Worm (Caenorhabditis elegans) whole organism, L4 larva: ENCODE results near the gene F52E10.4.
A peak's percentile ranks its signal among the peaks of the same experiment; 100 is the strongest.

Experiments used
- T20F7.1 ChIP-seq: fragments of 200-800 bp; sonication (Bioruptor generic); optimal IDR thresholded peaks from 2 replicates; lab custom pipeline; 2018; ENCODE audit warnings: mild to moderate bottlenecking, missing genetic modification characterization, missing compliant biosample characterization
- egl-27 ChIP-seq: sonication (generic microtip); optimal IDR thresholded peaks from 3 replicates; lab custom pipeline; 2017; ENCODE audit warnings: missing biosample characterization, missing genetic modification reagents, missing genetic modification characterization
- lsy-2 ChIP-seq, 2 experiments: fragments of 150-350 bp in 1 of 2; sonication (generic microtip) in 1 of 2; optimal IDR thresholded peaks; 2 replicates each; lab custom pipeline; 2014 to 2017; ENCODE audit warnings: missing biosample characterization in 2 of 2, missing genetic modification characterization in 2 of 2
- mdl-1 ChIP-seq, 2 experiments: fragments of 150-350 bp in 1 of 2; sonication (generic microtip) in 1 of 2; optimal IDR thresholded peaks; 2 replicates each; lab custom pipeline; 2014 to 2017; ENCODE audit warnings: missing biosample characterization in 2 of 2, missing genetic modification characterization in 2 of 2
- rbr-2 ChIP-seq: sonication (generic microtip); optimal IDR thresholded peaks from 2 replicates; lab custom pipeline; 2016; ENCODE audit warnings: missing genotype, missing genetic modification characterization, missing compliant biosample characterization
- unc-62 ChIP-seq, 3 experiments: fragments of 150-350 bp in 1 of 3; sonication (generic microtip); optimal IDR thresholded peaks in 2 of 3; peaks in 1 of 3; 1 replicate in 1 of 3; 2 replicates in 2 of 3; lab custom pipeline; 2014 to 2017; ENCODE audit warnings: missing biosample characterization in 3 of 3, missing genetic modification characterization in 3 of 3, missing genetic modification reagents in 3 of 3, missing genotype in 1 of 3

DNA sequence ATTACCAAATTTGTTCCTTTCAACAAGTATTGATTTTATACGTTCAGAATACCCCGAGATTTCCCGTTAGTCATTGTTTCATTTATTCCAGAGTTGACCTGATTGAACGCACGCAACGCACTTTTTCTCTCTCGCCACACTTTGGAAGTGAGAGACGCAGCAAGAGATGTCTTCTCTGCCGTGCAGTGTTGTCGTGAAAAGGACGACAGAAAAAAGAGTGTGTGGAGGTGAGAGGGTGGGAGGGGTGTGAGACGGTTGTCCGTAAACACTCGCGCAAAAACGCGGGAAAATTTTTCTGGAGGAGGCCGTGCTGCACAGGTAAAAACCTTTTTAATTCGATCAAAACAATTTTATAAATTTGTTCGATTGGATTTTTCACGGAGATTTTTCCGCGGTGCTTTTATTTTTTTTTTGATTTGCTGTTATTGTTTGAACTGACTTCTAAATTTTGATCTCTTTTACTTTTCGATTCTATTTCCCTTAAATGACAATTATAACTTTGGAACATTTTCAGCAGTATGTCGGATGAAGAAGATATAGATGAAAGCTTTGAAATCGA, 17.5 kb downstream of the F52E10.4 start, which contains the start of gene sdc-1:
- TF ChIP-seq unc-62 (GFP tag; optimal IDR thresholded peaks at IDR 0.05 in 1 of 2; lab: Kevin White, UChicago) (no peak), unc-62 (tag; optimal IDR thresholded peaks at IDR 0.05; lab: Kevin White, UChicago) (no peak), T20F7.1 (GFP tag; lab: Kevin White, UChicago) (no peak), lsy-2 (tag; optimal IDR thresholded peaks at IDR 0.05; lab: Kevin White, UChicago) (no peak), mdl-1 (tag; optimal IDR thresholded peaks at IDR 0.05; lab: Kevin White, UChicago) (peak; percentile 6 to 68), egl-27 (no peak), rbr-2 (tag; lab: Kevin White, UChicago) (peak; percentile 34)
